Fruit fly (Drosophila melanogaster) whole organism, pupa: ENCODE data around the gene grsm.

Source experiments
- CG12605 ChIP-seq: fragments of 200-800 bp; sonication (Bioruptor generic); IDR thresholded peaks from 2 replicates; pipeline ENCODE4 v1.3.6; 2022; ENCODE audit warnings: missing biosample characterization, missing genetic modification characterization
- CG4496 ChIP-seq: fragments of 200-800 bp; sonication (Bioruptor generic); IDR thresholded peaks from 3 replicates; pipeline ENCODE4 v1.3.6; 2022; ENCODE audit warnings: missing biosample characterization, missing genetic modification characterization
- D1 ChIP-seq: fragments of 200-800 bp; sonication (Bioruptor generic); optimal IDR thresholded peaks from 2 replicates; lab custom pipeline; 2018; ENCODE audit warnings: missing biosample characterization, mild to moderate bottlenecking, missing genetic modification characterization, moderate library complexity
- EcR ChIP-seq: fragments of 200-800 bp; sonication (Bioruptor generic); optimal IDR thresholded peaks from 3 replicates; lab custom pipeline; 2019; ENCODE audit warnings: missing biosample characterization, missing genetic modification characterization, mild to moderate bottlenecking, moderate library complexity, missing genetic modification reagents

DNA sequence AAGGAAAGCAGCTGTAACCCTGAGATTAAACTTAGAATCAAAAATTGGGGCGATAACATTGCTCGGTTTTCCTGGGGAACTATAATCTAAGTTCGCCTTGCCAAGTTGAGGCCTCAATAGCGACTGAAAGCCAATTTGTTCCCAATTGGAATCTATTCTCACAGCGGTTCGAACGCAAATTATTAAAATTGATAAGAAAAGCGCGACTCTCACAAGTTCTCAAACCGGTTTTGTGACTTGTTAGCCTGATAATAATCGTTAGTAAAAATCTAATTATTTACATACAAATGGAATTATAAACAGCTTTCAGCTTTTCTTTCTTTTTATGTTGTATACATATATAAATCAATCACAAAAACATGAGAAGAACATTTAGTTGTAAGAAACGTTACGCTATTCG, 27.5 kb upstream of the grsm start, which contains the start of gene yellow-f2:
- TF ChIP-seq D1, result no peak
- no peak for TF ChIP-seq CG12605
- TF ChIP-seq EcR (GFP tag; lab: Kevin White, UChicago), result no peak
- no peak for TF ChIP-seq CG4496 (GFP tag; lab: Robert Waterston, UW)
